Worm (Caenorhabditis elegans): ENCODE results near the gene mcm-3AP.

mcm-3AP gene

ce11 chrIV:7917881-7918280, 30.6 kb upstream of the mcm-3AP start:
- TF ChIP-seq hnd-1 (tag; optimal IDR thresholded peaks at IDR 0.05) (no peak), F13C5.2 (tag; optimal IDR thresholded peaks at IDR 0.05) (no peak), tbx-37 (GFP tag; conservative IDR thresholded peaks at IDR 0.05) (no peak), ceh-36 (tag; optimal IDR thresholded peaks at IDR 0.05) (no peak), aly-1 (tag; optimal IDR thresholded peaks at IDR 0.05) (no peak), ceh-13 (GFP tag; optimal IDR thresholded peaks at IDR 0.05) (no peak), flt-1 (GFP tag; IDR thresholded peaks at IDR 0.05) (no peak), scrt-1 (GFP tag; IDR thresholded peaks at IDR 0.05) (no peak)

- TF ChIP-seq tbx-11 (GFP tag; IDR thresholded peaks at IDR 0.05), result no peak
- no peak for TF ChIP-seq flt-1 (GFP tag; IDR thresholded peaks at IDR 0.05)
- TF ChIP-seq ets-7 (tag; optimal IDR thresholded peaks at IDR 0.05), result no peak
- TF ChIP-seq ceh-36 (tag; optimal IDR thresholded peaks at IDR 0.05), result no peak
- TF ChIP-seq tra-4 (tag; optimal IDR thresholded peaks at IDR 0.05), result no peak
- no peak for TF ChIP-seq F13C5.2 (tag; optimal IDR thresholded peaks at IDR 0.05)
- TF ChIP-seq hnd-1 (tag; optimal IDR thresholded peaks at IDR 0.05), result no peak
- TF ChIP-seq aly-1 (tag; optimal IDR thresholded peaks at IDR 0.05), result no peak
- no peak for TF ChIP-seq ama-1 (optimal IDR thresholded peaks at IDR 0.05)
- no peak for TF ChIP-seq tbx-37 (GFP tag; conservative IDR thresholded peaks at IDR 0.05)
- TF ChIP-seq scrt-1 (GFP tag; IDR thresholded peaks at IDR 0.05), result no peak
- TF ChIP-seq hmg-4 (GFP tag; optimal IDR thresholded peaks at IDR 0.05), result no peak
- no peak for TF ChIP-seq hmbx-1 (tag; optimal IDR thresholded peaks at IDR 0.05)
- TF ChIP-seq ceh-13 (GFP tag; optimal IDR thresholded peaks at IDR 0.05), result no peak
- no peak for TF ChIP-seq sea-1 (GFP tag; conservative IDR thresholded peaks at IDR 0.05)
- no peak for TF ChIP-seq pes-1 (GFP tag; IDR thresholded peaks at IDR 0.05)
- TF ChIP-seq B0310.2 (tag; optimal IDR thresholded peaks at IDR 0.05), result no peak
Observed at ce11 chrIV:7920126-7920525, 28.3 kb upstream of the mcm-3AP start, which contains the start of gene C49H3.16. C49H3.16 (plus strand) TSS chrIV:7920426.

- TF ChIP-seq aly-1 (tag; optimal IDR thresholded peaks at IDR 0.05) (no peak), scrt-1 (GFP tag; IDR thresholded peaks at IDR 0.05) (no peak), ceh-13 (GFP tag; optimal IDR thresholded peaks at IDR 0.05) (no peak), B0310.2 (tag; optimal IDR thresholded peaks at IDR 0.05) (no peak), ets-7 (tag; optimal IDR thresholded peaks at IDR 0.05) (no peak), flt-1 (GFP tag; IDR thresholded peaks at IDR 0.05) (no peak), hmg-4 (GFP tag; optimal IDR thresholded peaks at IDR 0.05) (no peak), tbx-11 (GFP tag; IDR thresholded peaks at IDR 0.05) (no peak), pes-1 (GFP tag; IDR thresholded peaks at IDR 0.05) (no peak), tbx-37 (GFP tag; conservative IDR thresholded peaks at IDR 0.05) (no peak), hmbx-1 (tag; optimal IDR thresholded peaks at IDR 0.05) (no peak), ceh-36 (tag; optimal IDR thresholded peaks at IDR 0.05) (no peak), sea-1 (GFP tag; conservative IDR thresholded peaks at IDR 0.05) (no peak)
Observed at ce11 chrIV:7923982-7924480, 24.4 kb upstream of the mcm-3AP start, which contains the start of the genes xpo-3 and C49H3.3. xpo-3 (minus strand) TSS chrIV:7924032. C49H3.3 (plus strand) TSS chrIV:7924350.

- TF ChIP-seq tbx-11 (GFP tag; IDR thresholded peaks at IDR 0.05) (no peak), ceh-13 (GFP tag; optimal IDR thresholded peaks at IDR 0.05) (no peak), tbx-37 (GFP tag; conservative IDR thresholded peaks at IDR 0.05) (no peak), aly-1 (tag; optimal IDR thresholded peaks at IDR 0.05) (no peak), flt-1 (GFP tag; IDR thresholded peaks at IDR 0.05) (no peak)
Observed at ce11 chrIV:7924975-7925828, 23.3 kb upstream of the mcm-3AP start.

ce11 chrIV:7926102-7926840, 22.2 kb upstream of the mcm-3AP start, which contains the start of gene rps-2:
rps-2 (minus strand) TSS chrIV:7926391.
- TF ChIP-seq tbx-11 (GFP tag; IDR thresholded peaks at IDR 0.05) (peak; percentile 8; the same call in 1 of the 2 replicates), F13C5.2 (tag; optimal IDR thresholded peaks at IDR 0.05) (peak; percentile 35), ceh-13 (GFP tag; optimal IDR thresholded peaks at IDR 0.05) (no peak)

- no peak for TF ChIP-seq tbx-11 (GFP tag; IDR thresholded peaks at IDR 0.05)
- no peak for TF ChIP-seq hmg-4 (GFP tag; optimal IDR thresholded peaks at IDR 0.05)
- TF ChIP-seq pes-1 (GFP tag; IDR thresholded peaks at IDR 0.05), result no peak
- no peak for TF ChIP-seq ama-1 (optimal IDR thresholded peaks at IDR 0.05)
- TF ChIP-seq B0310.2 (tag; optimal IDR thresholded peaks at IDR 0.05), result no peak
- no peak for TF ChIP-seq tbx-37 (GFP tag; conservative IDR thresholded peaks at IDR 0.05)
- TF ChIP-seq ceh-13 (GFP tag; optimal IDR thresholded peaks at IDR 0.05), result no peak
- TF ChIP-seq scrt-1 (GFP tag; IDR thresholded peaks at IDR 0.05), result no peak
- no peak for TF ChIP-seq ceh-36 (tag; optimal IDR thresholded peaks at IDR 0.05)
- no peak for TF ChIP-seq F13C5.2 (tag; optimal IDR thresholded peaks at IDR 0.05)
- no peak for TF ChIP-seq flt-1 (GFP tag; IDR thresholded peaks at IDR 0.05)
- TF ChIP-seq tra-4 (tag; optimal IDR thresholded peaks at IDR 0.05), result no peak
- no peak for TF ChIP-seq hmbx-1 (tag; optimal IDR thresholded peaks at IDR 0.05)
- TF ChIP-seq ets-7 (tag; optimal IDR thresholded peaks at IDR 0.05), result no peak
- TF ChIP-seq aly-1 (tag; optimal IDR thresholded peaks at IDR 0.05), result no peak
- no peak for TF ChIP-seq hnd-1 (tag; optimal IDR thresholded peaks at IDR 0.05)
- no peak for TF ChIP-seq sea-1 (GFP tag; conservative IDR thresholded peaks at IDR 0.05)
Observed at ce11 chrIV:7927218-7927617, 21.3 kb upstream of the mcm-3AP start, which contains the start of gene C49H3.12. C49H3.12 (minus strand) TSS chrIV:7927318.

- TF ChIP-seq tbx-37 (GFP tag; conservative IDR thresholded peaks at IDR 0.05), result no peak
- no peak for TF ChIP-seq flt-1 (GFP tag; IDR thresholded peaks at IDR 0.05)
- TF ChIP-seq hnd-1 (tag; optimal IDR thresholded peaks at IDR 0.05), result no peak
- no peak for TF ChIP-seq ceh-36 (tag; optimal IDR thresholded peaks at IDR 0.05)
- no peak for TF ChIP-seq hmbx-1 (tag; optimal IDR thresholded peaks at IDR 0.05)
- TF ChIP-seq ama-1 (optimal IDR thresholded peaks at IDR 0.05), result no peak
- no peak for TF ChIP-seq pes-1 (GFP tag; IDR thresholded peaks at IDR 0.05)
- no peak for TF ChIP-seq ceh-13 (GFP tag; optimal IDR thresholded peaks at IDR 0.05)
Observed at ce11 chrIV:7927852-7928251, 20.6 kb upstream of the mcm-3AP start, which contains the start of gene gcy-8. gcy-8 (plus strand) TSS chrIV:7928152.
